Worm (Caenorhabditis elegans): ENCODE measurements around the gene cyp-33C11.
A peak's percentile ranks its signal among the peaks of the same experiment; 100 is the strongest.

The cyp-33C11 gene

ce11 chrV:723895-724352 lies 11.1 kb upstream of the cyp-33C11 start, which contains the start of gene fbxb-72 (continued):
- TF ChIP-seq ceh-44 (GFP tag; IDR thresholded peaks at IDR 0.05) (no peak), unc-39 (tag; optimal IDR thresholded peaks at IDR 0.05) (no peak), cey-2 (tag; optimal IDR thresholded peaks at IDR 0.05; ENCODE audit: borderline replicate concordance, insufficient read depth) (no peak), ces-1 (GFP tag; optimal IDR thresholded peaks at IDR 0.05) (no peak), Y105C5A.15 (GFP tag; IDR thresholded peaks at IDR 0.05) (peak; percentile 8; the same call in 1 of the 2 replicates), arid-1 (GFP tag; conservative IDR thresholded peaks at IDR 0.05) (peak; percentile 82), lin-15B (tag; optimal IDR thresholded peaks at IDR 0.05) (no peak), mxl-2 (GFP tag; conservative IDR thresholded peaks at IDR 0.05) (peak; percentile 24; the same call in 1 of the 2 replicates), nhr-6 (tag; optimal IDR thresholded peaks at IDR 0.05) (peak; percentile 93), nhr-25 (tag; optimal IDR thresholded peaks at IDR 0.05; ENCODE audit: borderline replicate concordance, insufficient read depth) (no peak), F44E2.7 (GFP tag; IDR thresholded peaks at IDR 0.05) (no peak), snpc-1.2 (GFP tag; IDR thresholded peaks at IDR 0.05) (peak; percentile 58; the same call in 1 of the 2 replicates), duxl-1 (tag; optimal IDR thresholded peaks at IDR 0.05; ENCODE audit: poor library complexity) (peak; percentile 75), ctbp-1 (GFP tag; IDR thresholded peaks at IDR 0.05) (no peak), nhr-237 (tag; optimal IDR thresholded peaks at IDR 0.05) (no peak), aha-1 (tag) (peak; percentile 95), hlh-11 (tag; optimal IDR thresholded peaks at IDR 0.05) (peak; percentile 63), tag-97 (GFP tag; IDR thresholded peaks at IDR 0.05) (no peak), T20F7.1 (GFP tag; optimal IDR thresholded peaks at IDR 0.05) (peak; percentile 70), ceh-62 (tag; optimal IDR thresholded peaks at IDR 0.05) (no peak), spr-1 (tag; optimal IDR thresholded peaks at IDR 0.05) (peak; percentile 92), aly-2 (tag; optimal IDR thresholded peaks at IDR 0.05) (no peak), Y48G9A.11 (GFP tag; IDR thresholded peaks at IDR 0.05) (0 out of 2 replicates have a peak, but pooled peaks have one; percentile 14), fos-1 (tag; optimal IDR thresholded peaks at IDR 0.05) (no peak), R02D3.7 (tag; optimal IDR thresholded peaks at IDR 0.05) (no peak), madf-5 (GFP tag; IDR thresholded peaks at IDR 0.05) (no peak), nhr-102 (tag; optimal IDR thresholded peaks at IDR 0.05) (peak; percentile 95), zag-1 (tag; optimal IDR thresholded peaks at IDR 0.05) (no peak), ZK337.2 (GFP tag; IDR thresholded peaks at IDR 0.05) (no peak), nhr-77 (tag; optimal IDR thresholded peaks at IDR 0.05) (peak; percentile 93), Y5F2A.4 (GFP tag; optimal IDR thresholded peaks at IDR 0.05) (peak; percentile 33), lin-29 (GFP tag; IDR thresholded peaks at IDR 0.05) (no peak; the same call in 1 of the 2 replicates), ztf-7 (tag; optimal IDR thresholded peaks at IDR 0.05) (peak; percentile 66), php-3 (GFP tag; IDR thresholded peaks at IDR 0.05) (peak; percentile 76; the same call in 1 of the 2 replicates), vab-7 (GFP tag; IDR thresholded peaks at IDR 0.05) (no peak), egl-27 (tag; optimal IDR thresholded peaks at IDR 0.05) (no peak), rbr-2 (tag; optimal IDR thresholded peaks at IDR 0.05) (peak; percentile 34), lin-39 (tag; optimal IDR thresholded peaks at IDR 0.05) (no peak), gei-8 (GFP tag; optimal IDR thresholded peaks at IDR 0.05) (peak; percentile 13), fkh-10 (GFP tag; optimal IDR thresholded peaks at IDR 0.05) (no peak), ama-1 (optimal IDR thresholded peaks at IDR 0.05) (peak; percentile 99), nhr-11 (tag; optimal IDR thresholded peaks at IDR 0.05) (peak; percentile 49), ceh-82 (tag; optimal IDR thresholded peaks at IDR 0.05) (no peak), nhr-48 (tag; optimal IDR thresholded peaks at IDR 0.05) (peak; percentile 68), Y75B8A.6 (GFP tag; IDR thresholded peaks at IDR 0.05) (peak; percentile 69; the same call in 1 of the 2 replicates), ZK546.5 (tag; optimal IDR thresholded peaks at IDR 0.05) (no peak), daf-12 (tag; optimal IDR thresholded peaks at IDR 0.05) (no peak), nhr-41 (GFP tag; IDR thresholded peaks at IDR 0.05) (0 out of 2 replicates have a peak, but pooled peaks have one; percentile 7), F26F4.8 (GFP tag; conservative IDR thresholded peaks at IDR 0.05) (no peak), mes-2 (tag; optimal IDR thresholded peaks at IDR 0.05; ENCODE audit: poor library complexity, severe bottlenecking) (peak; percentile 86), unc-130 (GFP tag; optimal IDR thresholded peaks at IDR 0.05) (no peak)
